Fruit fly (Drosophila melanogaster) S2 (cell line): ENCODE measurements around the gene CG32266.

Source experiments
- CG8478 ChIP-seq: fragments of >200 bp; optimal IDR thresholded peaks from 2 replicates; lab custom pipeline; 2018
- CTCF ChIP-seq, 2 experiments: fragments of >200 bp; optimal IDR thresholded peaks; 2 replicates each; lab custom pipeline; 2018

DNA sequence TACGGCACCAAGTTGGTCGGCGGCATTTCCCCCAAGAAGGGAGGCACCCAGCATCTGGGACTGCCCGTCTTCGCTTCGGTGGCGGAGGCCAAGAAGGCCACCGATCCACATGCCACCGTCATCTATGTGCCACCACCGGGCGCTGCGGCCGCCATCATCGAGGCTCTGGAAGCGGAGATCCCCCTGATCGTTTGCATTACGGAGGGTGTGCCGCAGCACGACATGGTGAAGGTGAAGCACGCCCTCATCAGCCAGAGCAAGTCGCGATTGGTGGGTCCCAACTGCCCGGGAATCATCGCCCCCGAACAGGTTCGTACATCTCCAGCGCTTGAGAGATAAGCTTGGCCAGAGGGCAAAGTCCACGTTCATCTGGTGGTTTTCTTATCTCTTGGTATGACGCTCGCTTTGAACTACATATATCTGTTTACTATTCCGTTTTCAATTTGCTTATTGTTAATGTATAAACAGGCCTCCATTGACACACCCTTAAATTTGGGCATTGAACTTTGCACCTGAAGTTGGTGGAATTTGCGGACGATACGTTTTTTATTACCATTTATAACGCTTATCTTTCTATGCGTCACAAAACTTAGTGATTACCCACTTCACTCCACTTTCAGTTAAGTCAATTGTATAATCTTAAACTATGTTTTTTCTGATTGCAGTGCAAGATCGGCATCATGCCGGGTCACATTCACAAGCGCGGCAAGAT lies 26.3 kb downstream of the CG32266 start:
- no peak for TF ChIP-seq CTCF (optimal IDR thresholded peaks at IDR 0.05; lab: Kevin White, UChicago)
- TF ChIP-seq CG8478 (lab: Kevin White, UChicago): no peak
